Worm (Caenorhabditis elegans) whole organism, L1 larva: ENCODE results near the gene C08B11.9.

ENCODE experiments used
- C04F5.9 ChIP-seq: sonication (generic microtip); optimal IDR thresholded peaks from 2 replicates; lab custom pipeline; 2016; ENCODE audit warnings: missing genetic modification characterization, missing compliant biosample characterization
- Y116A8C.19 ChIP-seq: sonication (generic microtip); optimal IDR thresholded peaks from 2 replicates; lab custom pipeline; 2016; ENCODE audit warnings: missing compliant biosample characterization, missing genetic modification characterization, borderline replicate concordance
- aha-1 ChIP-seq: fragments of 150-350 bp; optimal IDR thresholded peaks from 2 replicates; lab custom pipeline; 2014; ENCODE audit warnings: missing biosample characterization, missing genetic modification characterization
- alr-1 ChIP-seq: fragments of 200-800 bp; sonication (Bioruptor generic); optimal IDR thresholded peaks from 2 replicates; lab custom pipeline; 2018; ENCODE audit warnings: borderline replicate concordance, mild to moderate bottlenecking, missing genetic modification characterization, missing compliant biosample characterization
- aly-2 ChIP-seq: fragments of 150-350 bp; optimal IDR thresholded peaks from 2 replicates; lab custom pipeline; 2014; ENCODE audit warnings: missing biosample characterization, missing genetic modification characterization
- ama-1 ChIP-seq: fragments of 150-350 bp; optimal IDR thresholded peaks from 2 replicates; lab custom pipeline; 2014
- ceh-82 ChIP-seq, 3 experiments: fragments of 150-350 bp in 1 of 3; sonication (generic microtip) in 2 of 3; optimal IDR thresholded peaks; 2 replicates each; lab custom pipeline; 2014 to 2017; ENCODE audit warnings: missing biosample characterization in 3 of 3, missing genetic modification characterization in 3 of 3
- ceh-88 ChIP-seq: fragments of 200-800 bp; sonication (Bioruptor generic); IDR thresholded peaks from 2 replicates; pipeline ENCODE4 v1.3.6; 2022; ENCODE audit warnings: missing genetic modification characterization, missing compliant biosample characterization
- dpl-1 ChIP-seq, 3 experiments: fragments of 150-350 bp in 2 of 3; sonication (generic microtip) in 1 of 3; optimal IDR thresholded peaks; 2 replicates each; lab custom pipeline; 2014 to 2017; ENCODE audit warnings: missing biosample characterization in 3 of 3, missing genetic modification characterization in 3 of 3, missing genetic modification reagents in 3 of 3
- dsc-1 ChIP-seq: sonication (generic microtip); optimal IDR thresholded peaks from 2 replicates; lab custom pipeline; 2016; ENCODE audit warnings: mild to moderate bottlenecking, missing genetic modification characterization, missing compliant biosample characterization
- efl-3 ChIP-seq: fragments of 200-800 bp; sonication (Bioruptor generic); optimal IDR thresholded peaks from 2 replicates; lab custom pipeline; 2018; ENCODE audit warnings: mild to moderate bottlenecking, missing genetic modification characterization, missing compliant biosample characterization
- egl-13 ChIP-seq: sonication (generic microtip); optimal IDR thresholded peaks from 2 replicates; lab custom pipeline; 2016; ENCODE audit warnings: missing genotype, missing genetic modification reagents, missing genetic modification characterization, missing compliant biosample characterization
- egl-27 ChIP-seq, 2 experiments: fragments of 150-350 bp in 1 of 2; sonication (generic microtip); optimal IDR thresholded peaks; 3 replicates each; lab custom pipeline; 2017 to 2018; ENCODE audit warnings: missing biosample characterization in 2 of 2, missing genetic modification characterization in 2 of 2, missing genetic modification reagents in 2 of 2
- elt-3 ChIP-seq, 6 experiments: fragments of 150-350 bp in 1 of 6; sonication (generic microtip); optimal IDR thresholded peaks; 2 replicates each; lab custom pipeline; 2017 to 2018; ENCODE audit warnings: missing biosample characterization in 6 of 6, missing genetic modification characterization in 6 of 6, inconsistent platforms in 1 of 6
- fkh-4 ChIP-seq: sonication (generic microtip); optimal IDR thresholded peaks from 2 replicates; lab custom pipeline; 2016; ENCODE audit warnings: missing compliant biosample characterization, missing genetic modification characterization, borderline replicate concordance
- fkh-8 ChIP-seq: sonication (generic microtip); optimal IDR thresholded peaks from 2 replicates; lab custom pipeline; 2016; ENCODE audit warnings: mild to moderate bottlenecking, missing genetic modification characterization, missing compliant biosample characterization
- fos-1 ChIP-seq: fragments of 150-350 bp; optimal IDR thresholded peaks from 2 replicates; lab custom pipeline; 2014; ENCODE audit warnings: missing biosample characterization, missing genetic modification characterization
- grh-1 ChIP-seq: fragments of 200-800 bp; sonication (Bioruptor generic); IDR thresholded peaks from 2 replicates; pipeline ENCODE4 v1.3.6; 2022; ENCODE audit warnings: missing genetic modification reagents, missing genetic modification characterization, missing compliant biosample characterization
- hlh-17 ChIP-seq: fragments of 200-800 bp; sonication (Bioruptor generic); optimal IDR thresholded peaks from 2 replicates; lab custom pipeline; 2018; ENCODE audit warnings: missing genetic modification characterization, mild to moderate bottlenecking, missing compliant biosample characterization, moderate library complexity, borderline replicate concordance
- hlh-4 ChIP-seq: sonication (generic microtip); optimal IDR thresholded peaks from 2 replicates; lab custom pipeline; 2016; ENCODE audit warnings: mild to moderate bottlenecking, missing genetic modification characterization, missing compliant biosample characterization
- hpl-2 ChIP-seq: fragments of 150-350 bp; optimal IDR thresholded peaks from 2 replicates; lab custom pipeline; 2014; ENCODE audit warnings: missing biosample characterization, missing genetic modification reagents, missing genetic modification characterization
- jun-1 ChIP-seq: fragments of 150-350 bp; optimal IDR thresholded peaks from 2 replicates; lab custom pipeline; 2014; ENCODE audit warnings: missing biosample characterization, missing genetic modification reagents, missing genetic modification characterization
- lin-13 ChIP-seq: fragments of 150-350 bp; optimal IDR thresholded peaks from 2 replicates; lab custom pipeline; 2014; ENCODE audit warnings: missing biosample characterization, missing genetic modification reagents, missing genetic modification characterization
- lin-15B ChIP-seq: fragments of 150-350 bp; sonication (generic microtip); optimal IDR thresholded peaks from 3 replicates; lab custom pipeline; 2014; ENCODE audit warnings: missing biosample characterization, missing genetic modification characterization
- lin-35 ChIP-seq, 2 experiments: fragments of 150-350 bp; optimal IDR thresholded peaks; 2 replicates each; lab custom pipeline; 2014; ENCODE audit warnings: missing biosample characterization in 2 of 2, missing genetic modification characterization in 2 of 2, missing genetic modification reagents in 2 of 2
- lin-39 ChIP-seq: fragments of 150-350 bp; optimal IDR thresholded peaks from 2 replicates; lab custom pipeline; 2014; ENCODE audit warnings: missing biosample characterization, missing genetic modification reagents, missing genetic modification characterization
- mab-9 ChIP-seq: fragments of 200-800 bp; sonication (Bioruptor generic); IDR thresholded peaks from 2 replicates; pipeline ENCODE4 v1.3.6; 2022; ENCODE audit warnings: missing genetic modification reagents, missing genetic modification characterization, missing compliant biosample characterization
- mdl-1 ChIP-seq, 2 experiments: fragments of 150-350 bp; optimal IDR thresholded peaks; 2 replicates each; lab custom pipeline; 2014 to 2017; ENCODE audit warnings: missing biosample characterization in 2 of 2, missing genetic modification characterization in 2 of 2, inconsistent platforms in 1 of 2
- mef-2 ChIP-seq: fragments of 150-350 bp; optimal IDR thresholded peaks from 2 replicates; lab custom pipeline; 2014; ENCODE audit warnings: missing biosample characterization, missing genetic modification characterization
- mep-1 ChIP-seq: fragments of 150-350 bp; optimal IDR thresholded peaks from 2 replicates; lab custom pipeline; 2014; ENCODE audit warnings: missing biosample characterization, missing genetic modification characterization
- nhr-11 ChIP-seq: fragments of 150-350 bp; optimal IDR thresholded peaks from 2 replicates; lab custom pipeline; 2014; ENCODE audit warnings: missing biosample characterization, missing genetic modification characterization
- nhr-237 ChIP-seq: fragments of 150-350 bp; optimal IDR thresholded peaks from 2 replicates; lab custom pipeline; 2014; ENCODE audit warnings: missing biosample characterization, missing genetic modification characterization
- nhr-28 ChIP-seq: fragments of 150-350 bp; optimal IDR thresholded peaks from 2 replicates; lab custom pipeline; 2014; ENCODE audit warnings: missing biosample characterization, missing genetic modification characterization
- nhr-47 ChIP-seq: sonication (generic microtip); optimal IDR thresholded peaks from 2 replicates; lab custom pipeline; 2016; ENCODE audit warnings: mild to moderate bottlenecking, missing genetic modification characterization, moderate library complexity, missing compliant biosample characterization
- nhr-71 ChIP-seq: sonication (generic microtip); optimal IDR thresholded peaks from 2 replicates; lab custom pipeline; 2016; ENCODE audit warnings: mild to moderate bottlenecking, missing genetic modification characterization, moderate library complexity, missing compliant biosample characterization
- nhr-77 ChIP-seq: fragments of 150-350 bp; optimal IDR thresholded peaks from 2 replicates; lab custom pipeline; 2014; ENCODE audit warnings: missing biosample characterization, missing genetic modification characterization
- nhr-84 ChIP-seq: sonication (generic microtip); optimal IDR thresholded peaks from 2 replicates; lab custom pipeline; 2017; ENCODE audit warnings: missing biosample characterization, missing genetic modification characterization
- nhr-85 ChIP-seq: sonication (generic microtip); peaks from one replicate; lab custom pipeline; 2016; ENCODE audit warnings: missing genetic modification characterization, inconsistent platforms, missing compliant biosample characterization
- pag-3 ChIP-seq: sonication (generic microtip); optimal IDR thresholded peaks from 2 replicates; lab custom pipeline; 2017; ENCODE audit warnings: missing genetic modification characterization, mild to moderate bottlenecking, missing compliant biosample characterization, antibody characterized with exemption, borderline replicate concordance; ENCODE audit not compliant: insufficient read depth
- pax-3 ChIP-seq: fragments of 200-800 bp; sonication (Bioruptor generic); optimal IDR thresholded peaks from 2 replicates; lab custom pipeline; 2018; ENCODE audit warnings: mild to moderate bottlenecking, missing genetic modification characterization, moderate library complexity, missing compliant biosample characterization
- rnt-1 ChIP-seq: sonication (generic microtip); optimal IDR thresholded peaks from 2 replicates; lab custom pipeline; 2016; ENCODE audit warnings: mild to moderate bottlenecking, missing genetic modification characterization, moderate library complexity, missing compliant biosample characterization
- snpc-4 ChIP-seq: fragments of 150-350 bp; optimal IDR thresholded peaks from 2 replicates; lab custom pipeline; 2014; ENCODE audit warnings: missing biosample characterization, missing genetic modification characterization
- sox-4 ChIP-seq: sonication (generic microtip); optimal IDR thresholded peaks from 2 replicates; lab custom pipeline; 2016; ENCODE audit warnings: missing genetic modification characterization, missing compliant biosample characterization
- swsn-7 ChIP-seq: sonication (generic microtip); optimal IDR thresholded peaks from 2 replicates; lab custom pipeline; 2016; ENCODE audit warnings: missing genetic modification characterization, missing compliant biosample characterization
- tbx-2 ChIP-seq: sonication (generic microtip); optimal IDR thresholded peaks from 2 replicates; lab custom pipeline; 2016; ENCODE audit warnings: missing genetic modification characterization, missing compliant biosample characterization
- unc-130 ChIP-seq: fragments of 150-350 bp; optimal IDR thresholded peaks from 2 replicates; lab custom pipeline; 2017; ENCODE audit warnings: missing biosample characterization, missing genetic modification characterization, inconsistent platforms
- unc-86 ChIP-seq: sonication (generic microtip); optimal IDR thresholded peaks from 2 replicates; lab custom pipeline; 2016; ENCODE audit warnings: missing genetic modification characterization, missing compliant biosample characterization
- vab-15 ChIP-seq: sonication (generic microtip); optimal IDR thresholded peaks from 2 replicates; lab custom pipeline; 2017; ENCODE audit warnings: missing genotype, mild to moderate bottlenecking, missing genetic modification characterization, missing compliant biosample characterization
- xbp-1 ChIP-seq: sonication (generic microtip); optimal IDR thresholded peaks from 2 replicates; lab custom pipeline; 2016; ENCODE audit warnings: missing genetic modification characterization, missing compliant biosample characterization

C08B11.9 gene

DNA sequence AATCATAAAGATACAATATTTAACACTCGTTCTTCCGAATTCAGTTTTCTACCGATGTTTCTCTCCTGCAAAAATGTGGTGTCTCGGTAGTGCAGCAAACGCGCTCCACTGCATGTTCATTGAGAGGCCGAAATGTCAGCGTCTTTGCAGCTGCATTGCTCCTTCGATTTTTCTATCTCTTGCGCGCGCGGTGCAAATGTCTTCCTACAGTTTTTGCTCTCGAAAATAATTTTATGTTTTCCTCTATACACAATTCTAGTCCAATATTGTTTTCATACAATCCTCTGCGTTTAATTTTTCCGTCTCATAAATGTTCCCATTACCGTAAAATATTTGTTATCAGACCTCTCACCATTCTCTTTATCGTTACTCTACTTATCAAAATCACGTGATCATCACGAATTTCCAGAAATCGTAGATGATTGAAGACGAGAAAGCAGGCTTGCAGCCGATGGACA is 24.4 kb upstream of the C08B11.9 start, which contains the start of gene ufd-2 (continued):
- TF ChIP-seq jun-1 (tag; lab: Kevin White, UChicago) (peak; percentile 50), grh-1 (GFP tag; lab: Robert Waterston, UW) (no peak), mdl-1 (tag; optimal IDR thresholded peaks at IDR 0.05; lab: Kevin White, UChicago) (peak in 1 of 2 experiments; percentile 35), alr-1 (tag; lab: Kevin White, UChicago) (no peak), hlh-4 (tag; lab: Kevin White, UChicago) (no peak), fos-1 (tag; lab: Kevin White, UChicago) (peak; percentile 17), aly-2 (tag; lab: Kevin White, UChicago) (no peak), aha-1 (tag; lab: Kevin White, UChicago) (no peak), mep-1 (tag; lab: Kevin White, UChicago) (peak; percentile 70), ama-1 (lab: Kevin White, UChicago) (no peak), dsc-1 (peak; percentile 30), hpl-2 (GFP tag; lab: Kevin White, UChicago) (no peak), nhr-28 (tag; lab: Kevin White, UChicago) (no peak), efl-3 (no peak), egl-27 (tag; optimal IDR thresholded peaks at IDR 0.05; lab: Kevin White, UChicago) (no peak), dpl-1 (GFP tag; optimal IDR thresholded peaks at IDR 0.05; lab: Kevin White, UChicago) (peak; percentile 61 to 75 (median 66)), nhr-237 (peak; percentile 4), ceh-82 (tag; optimal IDR thresholded peaks at IDR 0.05; lab: Kevin White, UChicago) (peak; percentile 45 to 76 (median 74)), xbp-1 (tag; lab: Kevin White, UChicago) (peak; percentile 54), nhr-47 (tag; lab: Kevin White, UChicago) (peak; percentile 64), rnt-1 (tag; lab: Kevin White, UChicago) (peak; percentile 86), unc-86 (peak; percentile 46), lin-15B (peak; percentile 90), nhr-77 (tag; lab: Kevin White, UChicago) (peak; percentile 67), nhr-85 (tag; lab: Kevin White, UChicago) (peak; percentile 60), nhr-71 (peak; percentile 74), mef-2 (no peak), lin-39 (no peak), lin-13 (GFP tag; lab: Kevin White, UChicago) (peak; percentile 53), lin-35 (GFP tag; optimal IDR thresholded peaks at IDR 0.05; lab: Kevin White, UChicago) (peak; percentile 72 to 83), C04F5.9 (tag; lab: Kevin White, UChicago) (peak; percentile 11), snpc-4 (no peak)
- TF ChIP-seq, all 84 proteins: peak for 42

DNA sequence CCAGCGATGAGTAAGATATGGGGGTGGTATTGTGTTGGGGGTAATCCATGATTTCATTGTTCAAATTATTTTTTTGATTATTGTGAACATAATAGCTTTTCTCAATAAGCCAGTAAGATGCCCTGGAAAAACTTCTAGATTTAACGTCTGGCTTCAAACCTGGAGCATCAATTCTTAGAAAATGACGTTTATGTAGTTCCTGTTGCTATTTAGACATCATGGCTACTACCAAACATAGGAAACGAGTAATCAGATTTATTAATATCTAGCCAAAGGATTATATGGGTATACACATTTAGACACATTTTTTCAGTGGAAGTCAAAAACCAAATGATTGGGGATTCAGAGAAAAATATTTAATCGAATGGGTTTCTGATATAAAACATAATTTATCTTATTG is 21.6 kb upstream of the C08B11.9 start:
- no peak for TF ChIP-seq snpc-4
- TF ChIP-seq hlh-17 (GFP tag; lab: Kevin White, UChicago): no peak
- no peak for TF ChIP-seq pag-3 (tag; lab: Kevin White, UChicago)
- no peak for TF ChIP-seq swsn-7 (tag; lab: Kevin White, UChicago)
- no peak for TF ChIP-seq hlh-4 (tag; lab: Kevin White, UChicago)
- TF ChIP-seq xbp-1 (tag; lab: Kevin White, UChicago): no peak
- TF ChIP-seq efl-3: no peak
- no peak for TF ChIP-seq nhr-237
- no peak for TF ChIP-seq nhr-84 (tag; lab: Kevin White, UChicago)
- TF ChIP-seq mef-2: no peak
- TF ChIP-seq ceh-88 (GFP tag; lab: Robert Waterston, UW): no peak
- no peak for TF ChIP-seq nhr-85 (tag; lab: Kevin White, UChicago)
- TF ChIP-seq mab-9 (GFP tag; lab: Robert Waterston, UW): no peak
- TF ChIP-seq Y116A8C.19 (tag; lab: Kevin White, UChicago): no peak
- TF ChIP-seq unc-86: no peak
- no peak for TF ChIP-seq lin-13 (GFP tag; lab: Kevin White, UChicago)
- TF ChIP-seq nhr-47 (tag; lab: Kevin White, UChicago): peak; percentile 55
- no peak for TF ChIP-seq fkh-4 (tag; lab: Kevin White, UChicago)
- no peak for TF ChIP-seq pax-3 (tag; lab: Kevin White, UChicago)
- TF ChIP-seq sox-4 (tag; lab: Kevin White, UChicago): no peak
- no peak for TF ChIP-seq tbx-2 (tag; lab: Kevin White, UChicago)
- TF ChIP-seq nhr-71: peak; percentile 41
- no peak for TF ChIP-seq mep-1 (tag; lab: Kevin White, UChicago)
- TF ChIP-seq grh-1 (GFP tag; lab: Robert Waterston, UW): no peak
- TF ChIP-seq elt-3 (tag; optimal IDR thresholded peaks at IDR 0.05; lab: Kevin White, UChicago): no peak
- TF ChIP-seq dsc-1: peak; percentile 95
- no peak for TF ChIP-seq lin-35 (GFP tag; optimal IDR thresholded peaks at IDR 0.05; lab: Kevin White, UChicago)
- TF ChIP-seq egl-13 (tag; lab: Kevin White, UChicago): peak; percentile 64
- no peak for TF ChIP-seq vab-15 (tag; lab: Kevin White, UChicago)
- TF ChIP-seq nhr-11 (tag; lab: Kevin White, UChicago): peak; percentile 66
- TF ChIP-seq ceh-82 (tag; optimal IDR thresholded peaks at IDR 0.05; lab: Kevin White, UChicago): no peak
- no peak for TF ChIP-seq unc-130 (tag; lab: Kevin White, UChicago)
- peak; percentile 47 for TF ChIP-seq fkh-8 (tag; lab: Kevin White, UChicago)
